Fruit fly (Drosophila melanogaster): ENCODE measurements around the gene CG14275.

The CG14275 gene

DNA sequence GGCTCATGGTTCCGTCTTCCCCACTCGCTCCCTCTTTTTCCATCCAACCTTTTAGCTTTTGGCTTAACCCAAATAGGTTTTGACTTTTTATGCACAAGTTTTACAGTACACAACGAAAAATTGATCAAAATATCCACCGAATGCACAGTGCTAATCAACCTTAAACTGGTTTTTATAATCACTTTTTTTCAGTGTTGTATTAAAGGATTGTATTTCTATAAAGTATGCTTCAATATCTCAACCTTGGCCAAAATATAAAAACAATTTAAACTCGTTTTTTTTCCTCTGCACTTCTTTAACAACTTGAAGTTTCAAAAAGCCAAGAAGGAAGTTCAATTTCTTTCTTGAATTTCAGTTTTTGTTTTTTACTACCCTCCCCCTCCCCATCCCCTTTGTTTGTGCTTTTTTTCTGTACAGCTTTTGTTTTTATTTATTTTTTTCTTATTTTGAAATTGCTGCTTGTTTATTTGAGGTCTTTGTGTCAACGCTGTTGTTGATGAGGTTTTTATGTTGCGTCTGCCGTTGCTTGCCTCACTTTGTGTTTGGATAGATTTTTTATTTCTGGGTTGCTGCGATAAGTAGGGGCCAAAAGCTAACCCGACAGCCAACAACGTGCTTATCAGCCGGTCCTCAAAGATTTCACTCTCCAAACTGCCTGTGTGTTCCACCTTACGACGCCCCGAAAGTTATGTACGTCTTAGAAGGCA, 42.2 kb upstream of the CG14275 start (continued):
- TF ChIP-seq CG3838 (GFP tag; optimal IDR thresholded peaks at IDR 0.05) (no peak), CG16779 (GFP tag; IDR thresholded peaks at IDR 0.05) (no peak), HLH54F (GFP tag; optimal IDR thresholded peaks at IDR 0.05) (no peak), dm (GFP tag; optimal IDR thresholded peaks at IDR 0.05) (no peak), MBD-R2 (GFP tag; IDR thresholded peaks at IDR 0.05) (no peak), zen (tag; optimal IDR thresholded peaks at IDR 0.05) (no peak), dimm (GFP tag; IDR thresholded peaks at IDR 0.05) (no peak), Nf-YC (tag; optimal IDR thresholded peaks at IDR 0.05) (no peak), CG8359 (GFP tag; optimal IDR thresholded peaks at IDR 0.05; ENCODE audit: borderline replicate concordance) (no peak), pan (optimal IDR thresholded peaks at IDR 0.05) (no peak), pan (GFP tag; optimal IDR thresholded peaks at IDR 0.05 in 1 of 2, IDR thresholded peaks at IDR 0.05 in 1 of 2) (no peak), D (optimal IDR thresholded peaks at IDR 0.05) (no peak), D (GFP tag; optimal IDR thresholded peaks at IDR 0.05) (no peak), Poxn (GFP tag; IDR thresholded peaks at IDR 0.05) (no peak), lab (GFP tag; optimal IDR thresholded peaks at IDR 0.05) (peak; percentile 27), cas (GFP tag; IDR thresholded peaks at IDR 0.05) (no peak), CG9215 (GFP tag; IDR thresholded peaks at IDR 0.05) (no peak), yki (optimal IDR thresholded peaks at IDR 0.05) (no peak), sqz (GFP tag; optimal IDR thresholded peaks at IDR 0.05) (peak; percentile 76), ham (GFP tag; IDR thresholded peaks at IDR 0.05) (no peak), CG34376 (GFP tag; optimal IDR thresholded peaks at IDR 0.05) (no peak), klu (GFP tag; IDR thresholded peaks at IDR 0.05) (no peak), hth (optimal IDR thresholded peaks at IDR 0.05) (no peak), ken (GFP tag; IDR thresholded peaks at IDR 0.05) (no peak), CG5180 (GFP tag; optimal IDR thresholded peaks at IDR 0.05) (peak; percentile 33), D19A (tag; optimal IDR thresholded peaks at IDR 0.05) (peak; percentile 22), Stat92E (GFP tag; optimal IDR thresholded peaks at IDR 0.05) (no peak), Hsf (GFP tag; optimal IDR thresholded peaks at IDR 0.05) (no peak), CG6654 (GFP tag; optimal IDR thresholded peaks at IDR 0.05) (no peak), zen2 (GFP tag; IDR thresholded peaks at IDR 0.05; ENCODE audit: partially characterized antibody) (no peak), maf-S (GFP tag; optimal IDR thresholded peaks at IDR 0.05) (no peak), sim (GFP tag; IDR thresholded peaks at IDR 0.05) (no peak), sob (GFP tag; IDR thresholded peaks at IDR 0.05) (no peak), CG17568 (GFP tag; optimal IDR thresholded peaks at IDR 0.05) (peak; percentile 15), CrebB (tag; optimal IDR thresholded peaks at IDR 0.05) (no peak), lola (GFP tag; optimal IDR thresholded peaks at IDR 0.05) (no peak), Opbp (GFP tag; IDR thresholded peaks at IDR 0.05; ENCODE audit: partially characterized antibody) (no peak), CG8281 (tag; optimal IDR thresholded peaks at IDR 0.05) (no peak), tx (GFP tag; optimal IDR thresholded peaks at IDR 0.05) (no peak), Oli (tag; optimal IDR thresholded peaks at IDR 0.05) (peak; percentile 40), CG17802 (tag; optimal IDR thresholded peaks at IDR 0.05) (no peak), sr (GFP tag; IDR thresholded peaks at IDR 0.05) (no peak), CG10431 (GFP tag; optimal IDR thresholded peaks at IDR 0.05) (peak; percentile 34), Deaf1 (tag; optimal IDR thresholded peaks at IDR 0.05) (no peak), CG15601 (tag; optimal IDR thresholded peaks at IDR 0.05) (peak; percentile 10), CG1024 (GFP tag; IDR thresholded peaks at IDR 0.05) (no peak), slou (GFP tag; optimal IDR thresholded peaks at IDR 0.05) (no peak), CG16863 (GFP tag; optimal IDR thresholded peaks at IDR 0.05) (no peak), nerfin-2 (GFP tag; IDR thresholded peaks at IDR 0.05; ENCODE audit: partially characterized antibody) (no peak), bsh (GFP tag; optimal IDR thresholded peaks at IDR 0.05) (peak in 1 of 2 experiments; percentile 61), CG7271 (tag; optimal IDR thresholded peaks at IDR 0.05) (no peak)

Data from whole organism, embryonic.